Fruit fly (Drosophila melanogaster) whole organism, embryonic: ENCODE measurements around the gene CG15642.

ENCODE experiments used
- BEAF-32 ChIP-seq: fragments of 200-800 bp; sonication (Bioruptor generic); optimal IDR thresholded peaks from 3 replicates; lab custom pipeline; 2017; ENCODE audit warnings: missing biosample characterization, missing genetic modification characterization, mild to moderate bottlenecking, moderate library complexity, missing genetic modification reagents
- Bgb ChIP-seq: fragments of 200-800 bp; sonication (Bioruptor generic); IDR thresholded peaks from 2 replicates; pipeline ENCODE4 v1.3.6; 2022; ENCODE audit warnings: missing biosample characterization, missing genetic modification characterization; ENCODE audit not compliant: partially characterized antibody
- CG11093 ChIP-seq: fragments of 200-800 bp; sonication (Bioruptor generic); IDR thresholded peaks from 3 replicates; pipeline ENCODE4 v1.3.6; 2022; ENCODE audit warnings: missing biosample characterization, missing genetic modification characterization
- CG13287 ChIP-seq: fragments of 200-800 bp; sonication (Bioruptor generic); IDR thresholded peaks from 2 replicates; pipeline ENCODE4 v1.3.6; 2022; ENCODE audit warnings: missing biosample characterization, missing genetic modification characterization; ENCODE audit not compliant: partially characterized antibody
- CG14860 ChIP-seq: fragments of 200-800 bp; sonication (Bioruptor generic); IDR thresholded peaks from 3 replicates; pipeline ENCODE4 v1.3.6; 2022; ENCODE audit warnings: missing biosample characterization, missing genetic modification characterization; ENCODE audit not compliant: partially characterized antibody
- CG16813 ChIP-seq: fragments of 200-800 bp; sonication (Bioruptor generic); IDR thresholded peaks from 3 replicates; pipeline ENCODE4 v1.3.6; 2022; ENCODE audit warnings: missing biosample characterization, missing genetic modification characterization; ENCODE audit not compliant: partially characterized antibody
- CG18011 ChIP-seq: fragments of 200-800 bp; sonication (Bioruptor generic); optimal IDR thresholded peaks from 2 replicates; lab custom pipeline; 2017; ENCODE audit warnings: missing biosample characterization, missing genetic modification characterization, mild to moderate bottlenecking, moderate library complexity, missing genotype
- CG1832 ChIP-seq: fragments of 200-800 bp; sonication (Bioruptor generic); optimal IDR thresholded peaks from 2 replicates; lab custom pipeline; 2017; ENCODE audit warnings: missing biosample characterization, mild to moderate bottlenecking, missing genetic modification characterization, inconsistent platforms
- CG18619 ChIP-seq: fragments of 200-800 bp; sonication (Bioruptor generic); optimal IDR thresholded peaks from 3 replicates; lab custom pipeline; 2017; ENCODE audit warnings: missing biosample characterization, mild to moderate bottlenecking, missing genetic modification characterization
- CG2116 ChIP-seq: fragments of 200-800 bp; sonication (Bioruptor generic); optimal IDR thresholded peaks from 3 replicates; lab custom pipeline; 2018; ENCODE audit warnings: missing biosample characterization, mild to moderate bottlenecking, missing genetic modification characterization
- CG34224 ChIP-seq: fragments of 200-800 bp; sonication (Bioruptor generic); IDR thresholded peaks from 3 replicates; pipeline ENCODE4 v1.3.6; 2022; ENCODE audit warnings: missing biosample characterization, missing genetic modification characterization; ENCODE audit not compliant: partially characterized antibody
- CG42726 ChIP-seq: fragments of 200-800 bp; sonication (Bioruptor generic); IDR thresholded peaks from 2 replicates; pipeline ENCODE4 v1.3.6; 2022; ENCODE audit warnings: missing biosample characterization, missing genetic modification characterization; ENCODE audit not compliant: partially characterized antibody
- CG6791 ChIP-seq: fragments of 200-800 bp; sonication (Bioruptor generic); IDR thresholded peaks from 3 replicates; pipeline ENCODE4 v1.3.6; 2022; ENCODE audit warnings: missing biosample characterization, missing genetic modification characterization; ENCODE audit not compliant: partially characterized antibody
- CG7963 ChIP-seq: fragments of 200-800 bp; sonication (Bioruptor generic); IDR thresholded peaks from 3 replicates; pipeline ENCODE4 v1.3.6; 2022; ENCODE audit warnings: missing biosample characterization, missing genetic modification characterization; ENCODE audit not compliant: partially characterized antibody
- CG8290 ChIP-seq, 3 experiments: fragments of 200-800 bp; sonication (Bioruptor generic); optimal IDR thresholded peaks; 2 replicates each; lab custom pipeline; 2016 to 2019; ENCODE audit warnings: missing biosample characterization in 3 of 3, missing genetic modification characterization in 3 of 3, mild to moderate bottlenecking in 2 of 3, moderate library complexity in 1 of 3
- Dfd ChIP-seq, 2 experiments: fragments of >200 bp; optimal IDR thresholded peaks; 2 replicates each; lab custom pipeline; 2017; ENCODE audit warnings: missing biosample characterization in 2 of 2, missing genetic modification characterization in 2 of 2
- Dll ChIP-seq: fragments of 200-800 bp; sonication (Bioruptor generic); IDR thresholded peaks from 4 replicates; pipeline ENCODE4 v1.3.6; 2022; ENCODE audit warnings: missing biosample characterization, missing genetic modification characterization; ENCODE audit not compliant: partially characterized antibody
- Doc3 ChIP-seq: fragments of 200-800 bp; sonication (Bioruptor generic); IDR thresholded peaks from 3 replicates; pipeline ENCODE4 v1.3.6; 2022; ENCODE audit warnings: missing biosample characterization, missing genetic modification characterization; ENCODE audit not compliant: partially characterized antibody
- Dref ChIP-seq: fragments of 200-800 bp; sonication (Bioruptor generic); IDR thresholded peaks from 2 replicates; pipeline ENCODE4 v1.3.6; 2022; ENCODE audit warnings: missing biosample characterization, missing genetic modification characterization
- E2f2 ChIP-seq: fragments of 200-800 bp; sonication (Bioruptor generic); IDR thresholded peaks from 2 replicates; pipeline ENCODE4 v1.3.6; 2022; ENCODE audit warnings: missing biosample characterization, missing genetic modification characterization
- Fer3 ChIP-seq: fragments of 200-800 bp; sonication (Bioruptor generic); optimal IDR thresholded peaks from 2 replicates; lab custom pipeline; 2018; ENCODE audit warnings: missing biosample characterization, mild to moderate bottlenecking, missing genetic modification characterization, moderate library complexity
- HLH4C ChIP-seq: fragments of 200-800 bp; sonication (Bioruptor generic); IDR thresholded peaks from 3 replicates; pipeline ENCODE4 v1.3.6; 2022; ENCODE audit warnings: missing biosample characterization, missing genetic modification characterization; ENCODE audit not compliant: partially characterized antibody
- Med ChIP-seq: fragments of 200-800 bp; sonication (Bioruptor generic); peaks from one replicate; lab custom pipeline; 2016; ENCODE audit warnings: missing biosample characterization, missing genetic modification characterization, mild to moderate bottlenecking, inconsistent platforms, moderate library complexity
- Neu2 ChIP-seq: fragments of 200-800 bp; sonication (Bioruptor generic); optimal IDR thresholded peaks from 3 replicates; lab custom pipeline; 2016; ENCODE audit warnings: missing biosample characterization, missing genetic modification characterization, borderline replicate concordance
- Nf-YC ChIP-seq: fragments of 200-800 bp; optimal IDR thresholded peaks from 3 replicates; lab custom pipeline; 2019; ENCODE audit warnings: missing biosample characterization, mild to moderate bottlenecking, missing genetic modification characterization, moderate library complexity
- NfI ChIP-seq: fragments of 200-800 bp; sonication (Bioruptor generic); optimal IDR thresholded peaks from 3 replicates; lab custom pipeline; 2018; ENCODE audit warnings: missing biosample characterization, mild to moderate bottlenecking, missing genetic modification characterization, moderate library complexity
- Scr ChIP-seq: fragments of 200-800 bp; sonication (Bioruptor generic); IDR thresholded peaks from 2 replicates; pipeline ENCODE4 v1.3.6; 2022; ENCODE audit warnings: missing biosample characterization, missing genetic modification characterization; ENCODE audit not compliant: partially characterized antibody
- Sry-β ChIP-seq: fragments of 200-800 bp; sonication (Bioruptor generic); optimal IDR thresholded peaks from 2 replicates; lab custom pipeline; 2018; ENCODE audit warnings: missing biosample characterization, mild to moderate bottlenecking, missing genetic modification characterization, moderate library complexity
- Trl ChIP-seq, 3 experiments: fragments of >200 bp in 2 of 3; fragments of 200-800 bp in 1 of 3; sonication (Bioruptor generic) in 1 of 3; optimal IDR thresholded peaks; 2 replicates in 1 of 3; 3 replicates in 2 of 3; lab custom pipeline; 2016 to 2017; ENCODE audit warnings: missing biosample characterization in 1 of 3, missing genetic modification characterization in 1 of 3
- YL-1 ChIP-seq: fragments of 200-800 bp; sonication (Bioruptor generic); optimal IDR thresholded peaks from 3 replicates; lab custom pipeline; 2017; ENCODE audit warnings: missing biosample characterization, mild to moderate bottlenecking, missing genetic modification characterization
- amos ChIP-seq: fragments of 200-800 bp; sonication (Bioruptor generic); IDR thresholded peaks from 2 replicates; pipeline ENCODE4 v1.3.6; 2022; ENCODE audit warnings: missing biosample characterization, missing genetic modification characterization; ENCODE audit not compliant: partially characterized antibody
- ato ChIP-seq: fragments of 200-800 bp; sonication (Bioruptor generic); IDR thresholded peaks from 2 replicates; pipeline ENCODE4 v1.3.6; 2022; ENCODE audit warnings: missing biosample characterization, missing genetic modification characterization; ENCODE audit not compliant: partially characterized antibody
- btn ChIP-seq: fragments of 200-800 bp; sonication (Bioruptor generic); optimal IDR thresholded peaks from 2 replicates; lab custom pipeline; 2016; ENCODE audit warnings: missing biosample characterization, missing genetic modification characterization
- cg ChIP-seq: fragments of 200-800 bp; sonication (Bioruptor generic); optimal IDR thresholded peaks from 3 replicates; lab custom pipeline; 2019; ENCODE audit warnings: missing biosample characterization, mild to moderate bottlenecking, missing genetic modification characterization, moderate library complexity
- ci ChIP-seq: fragments of 200-800 bp; sonication (Bioruptor generic); IDR thresholded peaks from 3 replicates; pipeline ENCODE4 v1.3.6; 2022; ENCODE audit warnings: missing biosample characterization, missing genetic modification characterization
- danr ChIP-seq: fragments of 200-800 bp; sonication (Bioruptor generic); IDR thresholded peaks from 2 replicates; pipeline ENCODE4 v1.3.6; 2022; ENCODE audit warnings: missing biosample characterization, missing genetic modification characterization
- hb ChIP-seq: fragments of 200-800 bp; sonication (Bioruptor generic); IDR thresholded peaks from 3 replicates; pipeline ENCODE4 v1.3.6; 2022; ENCODE audit warnings: missing biosample characterization, missing genetic modification characterization; ENCODE audit not compliant: partially characterized antibody
- nerfin-2 ChIP-seq: fragments of 200-800 bp; sonication (Bioruptor generic); IDR thresholded peaks from 2 replicates; pipeline ENCODE4 v1.3.6; 2022; ENCODE audit warnings: missing biosample characterization, missing genetic modification characterization; ENCODE audit not compliant: partially characterized antibody
- odd ChIP-seq: fragments of 200-800 bp; sonication (Bioruptor generic); optimal IDR thresholded peaks from 2 replicates; lab custom pipeline; 2017; ENCODE audit warnings: missing biosample characterization, mild to moderate bottlenecking, missing genetic modification characterization
- pzg ChIP-seq: fragments of 200-800 bp; sonication (Bioruptor generic); optimal IDR thresholded peaks from 3 replicates; lab custom pipeline; 2018; ENCODE audit warnings: missing biosample characterization, mild to moderate bottlenecking, missing genetic modification characterization, moderate library complexity
- scrt ChIP-seq: fragments of 200-800 bp; sonication (Bioruptor generic); optimal IDR thresholded peaks from 2 replicates; lab custom pipeline; 2018; ENCODE audit warnings: missing biosample characterization, mild to moderate bottlenecking, missing genetic modification characterization, moderate library complexity
- sr ChIP-seq: fragments of 200-800 bp; sonication (Bioruptor generic); IDR thresholded peaks from 3 replicates; pipeline ENCODE4 v1.3.6; 2022; ENCODE audit warnings: missing biosample characterization, missing genetic modification characterization
- tna ChIP-seq: fragments of 200-800 bp; sonication (Bioruptor generic); IDR thresholded peaks from 2 replicates; pipeline ENCODE4 v1.3.6; 2022; ENCODE audit warnings: missing biosample characterization, missing genetic modification characterization; ENCODE audit not compliant: partially characterized antibody
- vnd ChIP-seq: fragments of 200-800 bp; sonication (Bioruptor generic); IDR thresholded peaks from 3 replicates; pipeline ENCODE4 v1.3.6; 2022; ENCODE audit warnings: missing biosample characterization, missing genetic modification characterization; ENCODE audit not compliant: partially characterized antibody

The CG15642 gene

DNA sequence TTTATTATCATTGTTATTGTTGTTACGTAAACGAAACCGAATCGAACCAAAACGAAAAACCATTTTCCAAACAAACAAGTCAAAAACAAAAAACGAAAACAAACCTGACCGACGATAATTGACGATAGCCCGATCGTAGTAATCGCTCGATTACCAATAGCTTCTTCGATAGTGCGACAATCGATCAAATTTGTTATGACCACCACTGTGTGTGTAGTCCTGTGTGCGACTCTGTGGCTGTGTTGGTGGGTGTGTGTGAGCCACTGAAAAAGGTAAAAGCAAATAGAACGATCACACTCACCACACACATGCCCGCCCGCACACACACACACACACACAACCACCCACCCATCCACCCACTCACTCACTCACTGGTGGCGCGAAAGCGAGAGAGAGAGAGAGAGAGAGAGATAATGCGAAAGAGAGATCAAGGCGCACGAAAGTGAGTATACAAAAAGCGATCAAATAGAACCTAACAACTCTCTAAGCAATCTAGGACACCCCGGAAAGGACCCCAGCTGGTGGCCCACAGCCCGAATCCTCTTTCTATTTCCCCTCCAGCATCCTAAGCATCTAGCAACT lies 17.0 kb upstream of the CG15642 start:
- TF ChIP-seq odd (GFP tag; lab: Kevin White, UChicago) (no peak), CG42726 (GFP tag; lab: Robert Waterston, UW) (peak; percentile 25; the same call in 1 of the 2 replicates), Nf-YC (tag; lab: Kevin White, UChicago) (no peak), CG8290 (GFP tag; optimal IDR thresholded peaks at IDR 0.05; lab: Kevin White, UChicago) (peak; percentile 38), CG8290 (tag; optimal IDR thresholded peaks at IDR 0.05; lab: Kevin White, UChicago) (peak; percentile 20 to 46), CG1832 (GFP tag; lab: Kevin White, UChicago) (peak; percentile 60), YL-1 (GFP tag; lab: Kevin White, UChicago) (no peak), CG18619 (GFP tag; lab: Kevin White, UChicago) (no peak), amos (GFP tag; lab: Robert Waterston, UW) (peak; percentile 57; the same call in 1 of the 2 replicates), Dll (GFP tag; lab: Robert Waterston, UW) (peak; percentile 56; the same call in 2 of the 4 replicates), CG34224 (GFP tag; lab: Robert Waterston, UW) (peak; percentile 62; the same call in 2 of the 3 replicates), cg (GFP tag; lab: Kevin White, UChicago) (peak; percentile 80), Sry-β (GFP tag; lab: Kevin White, UChicago) (no peak), ci (GFP tag; lab: Robert Waterston, UW) (no peak), danr (GFP tag; lab: Robert Waterston, UW) (no peak), Fer3 (tag; lab: Kevin White, UChicago) (no peak), CG7963 (GFP tag; lab: Robert Waterston, UW) (peak; percentile 74), nerfin-2 (GFP tag; lab: Robert Waterston, UW) (peak; percentile 58; the same call in 1 of the 2 replicates), Dref (GFP tag; lab: Robert Waterston, UW) (peak; percentile 65), vnd (GFP tag; lab: Robert Waterston, UW) (0 out of 3 replicates have a peak, but pooled peaks have one; percentile 44), CG14860 (GFP tag; lab: Robert Waterston, UW) (peak; percentile 56; the same call in 1 of the 3 replicates), Trl (optimal IDR thresholded peaks at IDR 0.05; lab: Kevin White, UChicago) (peak; percentile 33 to 71), Trl (GFP tag; optimal IDR thresholded peaks at IDR 0.05; lab: Kevin White, UChicago) (no peak), Scr (GFP tag; lab: Robert Waterston, UW) (peak; percentile 66), Dfd (GFP tag; optimal IDR thresholded peaks at IDR 0.05; lab: Kevin White, UChicago) (no peak), CG13287 (GFP tag; lab: Robert Waterston, UW) (peak; percentile 51), ato (GFP tag; lab: Robert Waterston, UW) (peak; percentile 60; the same call in 1 of the 2 replicates), sr (GFP tag; lab: Robert Waterston, UW) (peak; percentile 95), tna (GFP tag; lab: Robert Waterston, UW) (peak; percentile 59; the same call in 1 of the 2 replicates), E2f2 (GFP tag; lab: Robert Waterston, UW) (0 out of 2 replicates have a peak, but pooled peaks have one; percentile 29), BEAF-32 (GFP tag; lab: Kevin White, UChicago) (peak; percentile 40), btn (GFP tag; lab: Kevin White, UChicago) (no peak), scrt (GFP tag; lab: Kevin White, UChicago) (no peak), NfI (GFP tag; lab: Kevin White, UChicago) (no peak), HLH4C (GFP tag; lab: Robert Waterston, UW) (peak; percentile 74), CG18011 (GFP tag; lab: Kevin White, UChicago) (peak; percentile 3), Bgb (GFP tag; lab: Robert Waterston, UW) (peak; percentile 49), CG16813 (GFP tag; lab: Robert Waterston, UW) (peak; percentile 71), hb (GFP tag; lab: Robert Waterston, UW) (peak; percentile 64; the same call in 1 of the 3 replicates), CG6791 (GFP tag; lab: Robert Waterston, UW) (peak; percentile 70; the same call in 1 of the 3 replicates), pzg (GFP tag; lab: Kevin White, UChicago) (peak; percentile 10), CG2116 (GFP tag; lab: Kevin White, UChicago) (peak; percentile 59), Neu2 (GFP tag; lab: Kevin White, UChicago) (peak; percentile 98), Med (GFP tag; lab: Kevin White, UChicago) (peak; percentile 9), Doc3 (0 out of 3 replicates have a peak, but pooled peaks have one; percentile 20), CG11093 (GFP tag; lab: Robert Waterston, UW) (no peak)
